Worm (Caenorhabditis elegans) whole organism, L1 larva: Measurements from ENCODE around the gene sre-10.

Experiments
- aha-1 ChIP-seq: fragments of 150-350 bp; optimal IDR thresholded peaks from 2 replicates; lab custom pipeline; 2014; ENCODE audit warnings: missing biosample characterization, missing genetic modification characterization
- ceh-82 ChIP-seq, 3 experiments: fragments of 150-350 bp in 1 of 3; sonication (generic microtip) in 2 of 3; optimal IDR thresholded peaks; 2 replicates each; lab custom pipeline; 2014 to 2017; ENCODE audit warnings: missing biosample characterization in 3 of 3, missing genetic modification characterization in 3 of 3
- dpl-1 ChIP-seq, 3 experiments: fragments of 150-350 bp in 2 of 3; sonication (generic microtip) in 1 of 3; optimal IDR thresholded peaks; 2 replicates each; lab custom pipeline; 2014 to 2017; ENCODE audit warnings: missing biosample characterization in 3 of 3, missing genetic modification characterization in 3 of 3, missing genetic modification reagents in 3 of 3
- efl-3 ChIP-seq: fragments of 200-800 bp; sonication (Bioruptor generic); optimal IDR thresholded peaks from 2 replicates; lab custom pipeline; 2018; ENCODE audit warnings: mild to moderate bottlenecking, missing genetic modification characterization, missing compliant biosample characterization
- fkh-10 ChIP-seq: sonication (generic microtip); optimal IDR thresholded peaks from 2 replicates; lab custom pipeline; 2017; ENCODE audit warnings: missing biosample characterization, missing genetic modification reagents, missing genetic modification characterization
- lin-13 ChIP-seq: fragments of 150-350 bp; optimal IDR thresholded peaks from 2 replicates; lab custom pipeline; 2014; ENCODE audit warnings: missing biosample characterization, missing genetic modification reagents, missing genetic modification characterization
- lin-35 ChIP-seq, 2 experiments: fragments of 150-350 bp; optimal IDR thresholded peaks; 2 replicates each; lab custom pipeline; 2014; ENCODE audit warnings: missing biosample characterization in 2 of 2, missing genetic modification characterization in 2 of 2, missing genetic modification reagents in 2 of 2
- nhr-28 ChIP-seq: fragments of 150-350 bp; optimal IDR thresholded peaks from 2 replicates; lab custom pipeline; 2014; ENCODE audit warnings: missing biosample characterization, missing genetic modification characterization
- unc-130 ChIP-seq: fragments of 150-350 bp; optimal IDR thresholded peaks from 2 replicates; lab custom pipeline; 2017; ENCODE audit warnings: missing biosample characterization, missing genetic modification characterization, inconsistent platforms
- unc-62 ChIP-seq: fragments of 150-350 bp; optimal IDR thresholded peaks from 2 replicates; lab custom pipeline; 2014; ENCODE audit warnings: missing biosample characterization, missing genetic modification reagents, missing genetic modification characterization

DNA sequence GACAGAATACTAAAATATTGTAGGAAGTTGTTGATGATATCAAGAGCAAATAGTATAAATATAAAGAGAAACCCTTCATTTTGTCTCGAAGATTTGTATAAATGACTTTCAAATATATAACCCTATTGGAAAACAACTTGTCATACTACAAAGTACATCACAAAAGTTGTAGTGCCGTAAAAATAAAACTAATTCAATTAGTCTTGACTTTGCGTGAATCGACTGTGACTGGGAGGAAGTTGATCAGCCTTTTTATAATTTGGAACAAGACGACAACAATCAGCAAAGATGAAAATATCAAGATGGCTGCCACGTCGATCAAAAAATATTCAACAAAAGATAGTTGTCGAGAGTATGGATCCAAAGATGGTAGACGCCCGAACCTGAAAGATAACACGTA lies 9.5 kb downstream of the sre-10 start, which contains the start of gene ugt-40:
- no peak for TF ChIP-seq ceh-82 (tag; optimal IDR thresholded peaks at IDR 0.05; lab: Kevin White, UChicago)
- TF ChIP-seq fkh-10 (GFP tag; lab: Kevin White, UChicago) = no peak
- TF ChIP-seq unc-130 (tag; lab: Kevin White, UChicago) = no peak
- TF ChIP-seq aha-1 (tag; lab: Kevin White, UChicago) = no peak
- TF ChIP-seq lin-13 (GFP tag; lab: Kevin White, UChicago) = no peak
- TF ChIP-seq efl-3 (GFP tag; lab: Kevin White, UChicago) = no peak
- no peak for TF ChIP-seq dpl-1 (GFP tag; optimal IDR thresholded peaks at IDR 0.05; lab: Kevin White, UChicago)
- TF ChIP-seq nhr-28 (tag; lab: Kevin White, UChicago) = no peak
- no peak for TF ChIP-seq unc-62
- TF ChIP-seq lin-35 (GFP tag; optimal IDR thresholded peaks at IDR 0.05; lab: Kevin White, UChicago) = no peak
